Fruit fly (Drosophila melanogaster): ENCODE measurements around the gene Nup154.

Gene Nup154

DNA sequence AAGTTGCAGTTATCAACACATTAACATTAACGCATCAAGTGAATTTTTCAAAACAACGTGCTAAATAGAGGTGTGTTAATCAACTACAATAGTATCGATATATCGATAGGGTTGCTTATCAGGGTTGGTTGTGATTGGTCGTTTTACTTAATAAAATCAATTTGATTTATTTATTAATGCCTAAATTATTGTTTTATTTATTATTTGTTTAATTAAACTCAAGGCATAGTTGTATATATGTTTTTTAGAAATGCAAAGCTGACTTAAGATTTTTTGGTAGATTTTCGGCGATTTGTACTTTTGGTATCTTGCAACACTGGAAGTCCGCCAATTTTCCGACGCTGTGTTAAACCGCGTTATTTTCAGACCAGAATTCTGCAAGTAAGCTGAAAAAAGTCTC, 6.4 kb downstream of the Nup154 start, which contains the start of the genes Art8 and dUTPase (continued):
- TF ChIP-seq ATbp (GFP tag; optimal IDR thresholded peaks at IDR 0.05): no peak
- peak; percentile 45 for TF ChIP-seq exex (tag; optimal IDR thresholded peaks at IDR 0.05)
- TF ChIP-seq CG18011 (GFP tag; optimal IDR thresholded peaks at IDR 0.05): peak; percentile 69
- peak; percentile 76 for TF ChIP-seq CG32532 (GFP tag; IDR thresholded peaks at IDR 0.05)
- no peak for TF ChIP-seq CG8359 (GFP tag; optimal IDR thresholded peaks at IDR 0.05; ENCODE audit: borderline replicate concordance)
- TF ChIP-seq Fer3 (tag; optimal IDR thresholded peaks at IDR 0.05): peak; percentile 65
- TF ChIP-seq Med (GFP tag): peak; percentile 80
- peak; percentile 80 for TF ChIP-seq phol (tag; optimal IDR thresholded peaks at IDR 0.05)
- TF ChIP-seq mld (GFP tag; IDR thresholded peaks at IDR 0.05; ENCODE audit: partially characterized antibody): peak; percentile 46; the same call in 1 of the 3 replicates
- peak; percentile 53 for TF ChIP-seq zfh2 (GFP tag; optimal IDR thresholded peaks at IDR 0.05)
- no peak for TF ChIP-seq CG18599 (GFP tag; optimal IDR thresholded peaks at IDR 0.05)
- TF ChIP-seq corto (GFP tag; optimal IDR thresholded peaks at IDR 0.05): peak; percentile 74
- TF ChIP-seq psq (GFP tag; optimal IDR thresholded peaks at IDR 0.05): peak; percentile 22
- peak; percentile 58 for TF ChIP-seq sisA (GFP tag; IDR thresholded peaks at IDR 0.05)
- peak; percentile 85 for TF ChIP-seq hbn (GFP tag; IDR thresholded peaks at IDR 0.05; ENCODE audit: partially characterized antibody)
- peak; percentile 58 for TF ChIP-seq gcm (GFP tag; optimal IDR thresholded peaks at IDR 0.05)
- no peak for TF ChIP-seq CG12219 (GFP tag; optimal IDR thresholded peaks at IDR 0.05)
- TF ChIP-seq Stat92E (GFP tag; optimal IDR thresholded peaks at IDR 0.05): peak in 1 of 3 experiments; percentile 54
- TF ChIP-seq Awh (GFP tag; IDR thresholded peaks at IDR 0.05): peak; percentile 63
- TF ChIP-seq CG16815 (GFP tag; optimal IDR thresholded peaks at IDR 0.05): peak; percentile 38
- no peak for TF ChIP-seq CG11085 (GFP tag; IDR thresholded peaks at IDR 0.05)
- TF ChIP-seq CG2202 (tag; optimal IDR thresholded peaks at IDR 0.05): peak; percentile 49
- peak; percentile 89 for TF ChIP-seq Sry-δ (GFP tag; optimal IDR thresholded peaks at IDR 0.05)
- peak; percentile 56 for TF ChIP-seq NfI (GFP tag; optimal IDR thresholded peaks at IDR 0.05)
- peak; percentile 88 for TF ChIP-seq CG2712 (tag; optimal IDR thresholded peaks at IDR 0.05)
- no peak for TF ChIP-seq NK7.1 (GFP tag; optimal IDR thresholded peaks at IDR 0.05)
- peak; percentile 53 for TF ChIP-seq Dek (tag; optimal IDR thresholded peaks at IDR 0.05)
- TF ChIP-seq CG17912 (GFP tag; optimal IDR thresholded peaks at IDR 0.05): no peak
- TF ChIP-seq Eip74EF (GFP tag; optimal IDR thresholded peaks at IDR 0.05): peak in 1 of 2 experiments; percentile 34
- TF ChIP-seq CG8924 (tag; optimal IDR thresholded peaks at IDR 0.05): peak; percentile 77
- TF ChIP-seq vvl (GFP tag; IDR thresholded peaks at IDR 0.05): peak; percentile 76
- no peak for TF ChIP-seq salm (tag; optimal IDR thresholded peaks at IDR 0.05)
- peak; percentile 75 for TF ChIP-seq Nf-YB (GFP tag; optimal IDR thresholded peaks at IDR 0.05)
- peak; percentile 58 for TF ChIP-seq CG34376 (GFP tag; optimal IDR thresholded peaks at IDR 0.05)
- TF ChIP-seq CG17385 (GFP tag; optimal IDR thresholded peaks at IDR 0.05): peak; percentile 65
- peak; percentile 53 for TF ChIP-seq ranshi (GFP tag; IDR thresholded peaks at IDR 0.05)
- peak; percentile 51 for TF ChIP-seq CG12299 (tag; optimal IDR thresholded peaks at IDR 0.05)
- TF ChIP-seq CG3726 (GFP tag; IDR thresholded peaks at IDR 0.05): no peak
- no peak for TF ChIP-seq CG17568 (GFP tag; optimal IDR thresholded peaks at IDR 0.05)
- TF ChIP-seq CG7987 (GFP tag; optimal IDR thresholded peaks at IDR 0.05): no peak
- TF ChIP-seq CG8281 (tag; optimal IDR thresholded peaks at IDR 0.05): no peak
- TF ChIP-seq stc (GFP tag; IDR thresholded peaks at IDR 0.05): peak; percentile 54; the same call in 1 of the 2 replicates
- peak; percentile 61 for TF ChIP-seq lmd (GFP tag; IDR thresholded peaks at IDR 0.05)
- TF ChIP-seq CG7271 (tag; optimal IDR thresholded peaks at IDR 0.05): peak; percentile 73
- no peak for TF ChIP-seq ro (GFP tag; IDR thresholded peaks at IDR 0.05)
- peak; percentile 89 for TF ChIP-seq CG7928 (GFP tag; optimal IDR thresholded peaks at IDR 0.05)
- peak; percentile 26 for TF ChIP-seq MESR4 (GFP tag; optimal IDR thresholded peaks at IDR 0.05)
- TF ChIP-seq tio (GFP tag; optimal IDR thresholded peaks at IDR 0.05): peak; percentile 53
- TF ChIP-seq CG5180 (GFP tag; optimal IDR thresholded peaks at IDR 0.05): no peak
